Fruit fly (Drosophila melanogaster) whole organism: Measurements from ENCODE around the gene CG9135.

ENCODE experiments used
- CG8478 ChIP-seq: fragments of >200 bp; optimal IDR thresholded peaks from 2 replicates; lab custom pipeline; 2018; ENCODE audit warnings: inconsistent platforms
- pan ChIP-seq: fragments of >200 bp; optimal IDR thresholded peaks from 2 replicates; lab custom pipeline; 2017
- usp ChIP-seq: fragments of >200 bp; optimal IDR thresholded peaks from 2 replicates; lab custom pipeline; 2017; ENCODE audit warnings: missing biosample characterization, missing genetic modification characterization, mixed read lengths

dm6 chr2L:6090786-6091716 lies 40.5 kb downstream of the CG9135 start, which contains the start of gene CG45075:
- no peak for TF ChIP-seq usp (GFP tag; lab: Kevin White, UChicago)
- no peak for TF ChIP-seq CG8478 (lab: Kevin White, UChicago)
- TF ChIP-seq pan (lab: Kevin White, UChicago): no peak
